Fruit fly (Drosophila melanogaster): ENCODE data around the gene CG10651.
A peak's percentile ranks its signal among the peaks of the same experiment; 100 is the strongest.

Gene CG10651

DNA sequence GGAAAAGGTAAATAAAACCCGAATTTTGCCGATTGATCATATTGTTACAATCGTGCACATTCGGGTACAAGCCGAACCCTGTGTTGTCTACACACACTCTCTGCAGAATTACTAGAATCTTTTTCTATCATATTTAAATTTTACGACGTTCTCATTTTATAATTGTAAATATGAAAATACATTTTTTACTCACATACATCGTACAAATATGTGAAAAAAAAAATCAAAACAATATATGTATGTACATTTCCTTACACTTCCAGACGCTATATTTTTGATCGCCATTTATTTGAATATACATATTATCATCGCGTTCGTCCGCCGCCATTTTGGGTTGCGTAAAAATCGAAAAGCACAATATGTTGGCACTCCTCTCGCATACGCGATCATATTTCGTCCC is 17.0 kb downstream of the CG10651 start:
- no peak for TF ChIP-seq EcR (GFP tag; optimal IDR thresholded peaks at IDR 0.05)
- no peak for TF ChIP-seq Pif1A (GFP tag; optimal IDR thresholded peaks at IDR 0.05)
- no peak for TF ChIP-seq CG14655 (GFP tag; optimal IDR thresholded peaks at IDR 0.05)
- TF ChIP-seq CG17806 (tag; optimal IDR thresholded peaks at IDR 0.05): no peak

dm6 chr2L:20115865-20116264 is 18.9 kb downstream of the CG10651 start:
- TF ChIP-seq CG13204 (GFP tag; optimal IDR thresholded peaks at IDR 0.05) (no peak), CG4496 (GFP tag; IDR thresholded peaks at IDR 0.05) (no peak), CG8301 (tag; optimal IDR thresholded peaks at IDR 0.05) (no peak), CG10348 (GFP tag; IDR thresholded peaks at IDR 0.05) (no peak), CG12605 (GFP tag; IDR thresholded peaks at IDR 0.05) (no peak), CG8159 (tag; optimal IDR thresholded peaks at IDR 0.05) (no peak), Pif1A (GFP tag; optimal IDR thresholded peaks at IDR 0.05) (no peak), D1 (tag; optimal IDR thresholded peaks at IDR 0.05) (no peak), CG14655 (GFP tag; optimal IDR thresholded peaks at IDR 0.05) (no peak), gl (tag; optimal IDR thresholded peaks at IDR 0.05) (no peak), CG9948 (tag; optimal IDR thresholded peaks at IDR 0.05) (no peak), Ets98B (GFP tag; IDR thresholded peaks at IDR 0.05) (no peak), fd96Ca (GFP tag; IDR thresholded peaks at IDR 0.05) (no peak), rn (GFP tag; IDR thresholded peaks at IDR 0.05) (no peak), Snoo (tag; optimal IDR thresholded peaks at IDR 0.05) (no peak), CG32121 (GFP tag; IDR thresholded peaks at IDR 0.05) (no peak)

dm6 chr2L:20106595-20106994 is 28.1 kb downstream of the CG10651 start:
- TF ChIP-seq CG10348 (GFP tag; IDR thresholded peaks at IDR 0.05) (no peak), CG8159 (tag; optimal IDR thresholded peaks at IDR 0.05) (no peak), CG4496 (GFP tag; IDR thresholded peaks at IDR 0.05) (no peak)

- TF ChIP-seq D1 (tag; optimal IDR thresholded peaks at IDR 0.05) (no peak), CG4496 (GFP tag; IDR thresholded peaks at IDR 0.05) (no peak), Pif1A (GFP tag; optimal IDR thresholded peaks at IDR 0.05) (no peak), fd96Ca (GFP tag; IDR thresholded peaks at IDR 0.05) (no peak), CG8159 (tag; optimal IDR thresholded peaks at IDR 0.05) (no peak)
These were observed 30.2 kb downstream of the CG10651 start for dm6 chr2L:20104526-20104925.

- TF ChIP-seq Pif1A (GFP tag; optimal IDR thresholded peaks at IDR 0.05): no peak
- no peak for TF ChIP-seq CG34367 (tag; optimal IDR thresholded peaks at IDR 0.05)
- no peak for TF ChIP-seq gl (tag; optimal IDR thresholded peaks at IDR 0.05)
- TF ChIP-seq Snoo (tag; optimal IDR thresholded peaks at IDR 0.05): no peak
- TF ChIP-seq CG9948 (tag; optimal IDR thresholded peaks at IDR 0.05): no peak
- TF ChIP-seq CG13204 (GFP tag; optimal IDR thresholded peaks at IDR 0.05): no peak
- TF ChIP-seq CG17806 (tag; optimal IDR thresholded peaks at IDR 0.05): no peak
- no peak for TF ChIP-seq CG8159 (tag; optimal IDR thresholded peaks at IDR 0.05)
- TF ChIP-seq CG32121 (GFP tag; IDR thresholded peaks at IDR 0.05): no peak
- no peak for TF ChIP-seq CG15710 (tag; optimal IDR thresholded peaks at IDR 0.05)
- no peak for TF ChIP-seq Pif1B (GFP tag; optimal IDR thresholded peaks at IDR 0.05)
- no peak for TF ChIP-seq Ets98B (GFP tag; IDR thresholded peaks at IDR 0.05)
These were observed 30.7 kb downstream of the CG10651 start, which contains the start of gene CG13970 for dm6 chr2L:20104050-20104449. CG13970 (minus strand) TSS chr2L:20104150.

DNA sequence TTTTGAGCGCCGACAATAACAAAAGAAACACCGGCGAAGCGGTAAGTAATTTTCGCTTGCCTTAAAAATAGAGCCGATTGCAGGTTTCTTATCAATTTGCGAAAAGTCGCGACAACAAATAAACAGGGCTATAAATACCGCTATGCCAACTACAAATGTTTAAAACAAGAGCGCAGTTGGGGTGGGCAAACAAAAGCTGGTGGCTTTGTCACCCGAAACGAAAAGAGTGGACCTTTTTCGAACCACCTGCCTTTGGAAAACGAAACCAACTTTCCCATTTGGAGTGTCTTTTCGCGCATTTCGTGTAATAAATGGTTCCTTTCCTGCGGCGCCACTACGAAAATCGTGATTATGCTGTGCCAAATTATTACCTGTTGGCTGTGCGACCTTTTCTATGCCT is 36.5 kb downstream of the CG10651 start:
- TF ChIP-seq CG8301 (tag; optimal IDR thresholded peaks at IDR 0.05) (no peak), CG4496 (GFP tag; IDR thresholded peaks at IDR 0.05) (no peak), rn (GFP tag; IDR thresholded peaks at IDR 0.05) (no peak), CG12605 (GFP tag; IDR thresholded peaks at IDR 0.05) (0 out of 2 replicates have a peak, but pooled peaks have one; percentile 13), CG8159 (tag; optimal IDR thresholded peaks at IDR 0.05) (peak; percentile 87), Ets98B (GFP tag; IDR thresholded peaks at IDR 0.05) (peak; percentile 5; the same call in 1 of the 2 replicates)

DNA sequence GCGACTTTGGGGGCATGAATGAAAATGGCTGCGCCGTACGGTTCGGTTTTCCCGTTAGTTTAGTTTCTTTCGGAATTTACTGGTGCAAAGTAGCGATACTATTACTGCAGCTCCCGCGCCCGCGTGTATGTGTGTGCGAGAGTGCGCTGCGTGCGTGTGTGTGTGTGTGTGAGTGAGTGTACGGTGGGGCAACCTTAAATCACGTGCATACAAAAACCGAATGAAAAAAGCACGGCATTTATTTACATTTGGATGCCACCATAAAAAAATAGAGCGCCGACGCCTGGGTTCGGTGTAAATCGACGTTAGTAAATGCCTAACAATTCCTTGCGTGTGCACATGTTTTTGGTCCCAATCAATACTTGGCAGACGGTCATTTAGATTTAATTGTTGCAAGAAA is 37.0 kb downstream of the CG10651 start:
- TF ChIP-seq CG4496 (GFP tag; IDR thresholded peaks at IDR 0.05) (peak; percentile 8; the same call in 1 of the 3 replicates), fd96Ca (GFP tag; IDR thresholded peaks at IDR 0.05) (peak; percentile 13; the same call in 1 of the 3 replicates), Ets98B (GFP tag; IDR thresholded peaks at IDR 0.05) (peak; percentile 22), Pif1B (GFP tag; optimal IDR thresholded peaks at IDR 0.05) (no peak)

dm6 chr2L:20097105-20097631 is 37.6 kb downstream of the CG10651 start, which contains the start of the genes mRpS18B and Kua:
mRpS18B (minus strand) TSS chr2L:20097253.
Kua (plus strand) TSS chr2L:20097581.
- TF ChIP-seq Pif1A (GFP tag; optimal IDR thresholded peaks at IDR 0.05) (no peak), gl (tag; optimal IDR thresholded peaks at IDR 0.05) (no peak), rn (GFP tag; IDR thresholded peaks at IDR 0.05) (no peak), CG17806 (tag; optimal IDR thresholded peaks at IDR 0.05) (peak; percentile 39), CG12605 (GFP tag; IDR thresholded peaks at IDR 0.05) (no peak), fd96Ca (GFP tag; IDR thresholded peaks at IDR 0.05) (no peak), CG9948 (tag; optimal IDR thresholded peaks at IDR 0.05) (no peak), CG10348 (GFP tag; IDR thresholded peaks at IDR 0.05) (no peak), CG13204 (GFP tag; optimal IDR thresholded peaks at IDR 0.05) (no peak), Pif1B (GFP tag; optimal IDR thresholded peaks at IDR 0.05) (no peak), CG8301 (tag; optimal IDR thresholded peaks at IDR 0.05) (peak; percentile 28), CG4496 (GFP tag; IDR thresholded peaks at IDR 0.05) (peak; percentile 41; the same call in 1 of the 3 replicates), CG32121 (GFP tag; IDR thresholded peaks at IDR 0.05) (no peak), Ets98B (GFP tag; IDR thresholded peaks at IDR 0.05) (peak; percentile 46), CG14655 (GFP tag; optimal IDR thresholded peaks at IDR 0.05) (peak; percentile 41), EcR (GFP tag; optimal IDR thresholded peaks at IDR 0.05) (no peak), CG34367 (tag; optimal IDR thresholded peaks at IDR 0.05) (no peak), Snoo (tag; optimal IDR thresholded peaks at IDR 0.05) (no peak), CG8159 (tag; optimal IDR thresholded peaks at IDR 0.05) (peak; percentile 55), D1 (tag; optimal IDR thresholded peaks at IDR 0.05) (peak; percentile 61), CG15710 (tag; optimal IDR thresholded peaks at IDR 0.05) (peak; percentile 38)

All from whole organism, pupa.